Worm (Caenorhabditis elegans): ENCODE data around the gene C44C10.3.

C44C10.3 gene

ce11 chrX:11711437-11712080 is 9.2 kb downstream of the C44C10.3 start:
- TF ChIP-seq R02D3.7 (tag; optimal IDR thresholded peaks at IDR 0.05) (no peak), skn-1 (tag; optimal IDR thresholded peaks at IDR 0.05) (no peak), ztf-11 (tag; optimal IDR thresholded peaks at IDR 0.05) (no peak), lin-11 (tag; optimal IDR thresholded peaks at IDR 0.05) (no peak), unc-62 (GFP tag; optimal IDR thresholded peaks at IDR 0.05) (no peak), lsy-2 (tag; optimal IDR thresholded peaks at IDR 0.05) (no peak), ztf-4 (tag; optimal IDR thresholded peaks at IDR 0.05) (no peak), alr-1 (tag; optimal IDR thresholded peaks at IDR 0.05) (no peak), aly-2 (tag; optimal IDR thresholded peaks at IDR 0.05) (no peak), C34F6.9 (tag; optimal IDR thresholded peaks at IDR 0.05) (no peak), mab-5 (tag; optimal IDR thresholded peaks at IDR 0.05) (no peak), nhr-12 (tag; optimal IDR thresholded peaks at IDR 0.05) (no peak), nhr-21 (tag; optimal IDR thresholded peaks at IDR 0.05) (no peak), ceh-82 (tag; optimal IDR thresholded peaks at IDR 0.05) (no peak), crh-2 (tag; optimal IDR thresholded peaks at IDR 0.05) (no peak), gmeb-1 (tag; optimal IDR thresholded peaks at IDR 0.05) (no peak)

DNA sequence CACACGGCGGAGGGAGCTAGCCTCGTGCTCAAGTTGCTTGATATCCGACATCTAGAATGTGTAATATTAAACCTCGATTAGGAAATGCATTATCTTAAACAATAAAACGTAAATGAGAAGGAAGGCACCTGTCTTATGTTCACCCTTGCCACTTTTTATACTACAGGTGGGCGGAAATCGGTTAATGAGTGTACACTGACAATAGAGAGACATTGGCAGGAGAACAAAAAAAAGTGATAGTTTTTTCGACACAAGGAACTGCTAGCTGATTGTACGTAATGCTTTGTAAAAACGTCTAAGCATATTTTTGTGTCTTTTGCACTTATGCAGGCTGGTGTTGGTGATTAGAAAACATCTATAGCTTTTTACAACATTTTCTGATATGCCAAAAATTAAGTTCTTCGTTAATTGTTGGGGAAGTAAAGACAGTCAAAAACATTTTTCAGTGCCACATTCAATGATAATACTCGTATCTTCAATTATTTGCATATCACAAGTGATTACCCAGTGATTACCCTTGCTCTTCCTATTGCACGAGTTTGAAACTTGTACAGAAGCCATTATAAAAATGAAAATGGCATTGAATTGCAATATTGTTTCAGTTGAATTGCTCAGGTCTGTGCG is 10.0 kb downstream of the C44C10.3 start, which contains the start of gene col-180:
Gene col-180 (minus strand): TSS at position 51 of the 624 bp plus-strand sequence.
- TF ChIP-seq nhr-77 (tag; optimal IDR thresholded peaks at IDR 0.05) = no peak
- no peak for TF ChIP-seq nhr-129 (tag; optimal IDR thresholded peaks at IDR 0.05)
- no peak for TF ChIP-seq nhr-11 (tag; optimal IDR thresholded peaks at IDR 0.05)
- no peak for TF ChIP-seq blmp-1 (tag; optimal IDR thresholded peaks at IDR 0.05; ENCODE audit: insufficient read depth)
- no peak for TF ChIP-seq crh-2 (tag; optimal IDR thresholded peaks at IDR 0.05)
- no peak for TF ChIP-seq ceh-16 (tag; optimal IDR thresholded peaks at IDR 0.05)
- TF ChIP-seq Y55F3AM.14 (GFP tag; optimal IDR thresholded peaks at IDR 0.05) = no peak
- TF ChIP-seq dmd-4 (tag; optimal IDR thresholded peaks at IDR 0.05) = no peak
- no peak for TF ChIP-seq ztf-4 (tag; optimal IDR thresholded peaks at IDR 0.05)
- TF ChIP-seq elt-3 (tag; optimal IDR thresholded peaks at IDR 0.05) = no peak
- no peak for TF ChIP-seq nhr-21 (tag; optimal IDR thresholded peaks at IDR 0.05)
- TF ChIP-seq nhr-25 (tag; optimal IDR thresholded peaks at IDR 0.05) = no peak
- TF ChIP-seq fos-1 (tag; optimal IDR thresholded peaks at IDR 0.05) = no peak
- no peak for TF ChIP-seq zag-1 (tag; optimal IDR thresholded peaks at IDR 0.05)
- no peak for TF ChIP-seq aly-2 (tag; optimal IDR thresholded peaks at IDR 0.05)
- no peak for TF ChIP-seq unc-55 (GFP tag; optimal IDR thresholded peaks at IDR 0.05)
- TF ChIP-seq snpc-4 (tag; optimal IDR thresholded peaks at IDR 0.05) = no peak
- TF ChIP-seq peb-1 (tag; optimal IDR thresholded peaks at IDR 0.05) = no peak

- TF ChIP-seq nhr-25 (tag; optimal IDR thresholded peaks at IDR 0.05) (peak; percentile 42), alr-1 (tag; optimal IDR thresholded peaks at IDR 0.05) (no peak), blmp-1 (tag; optimal IDR thresholded peaks at IDR 0.05; ENCODE audit: insufficient read depth) (peak; percentile 28), nhr-129 (tag; optimal IDR thresholded peaks at IDR 0.05) (no peak), elt-3 (tag; optimal IDR thresholded peaks at IDR 0.05) (no peak), elt-1 (tag; optimal IDR thresholded peaks at IDR 0.05) (no peak), fos-1 (tag; optimal IDR thresholded peaks at IDR 0.05) (no peak)
These were observed 14.2 kb downstream of the C44C10.3 start, which contains the start of gene C44C10.9 for ce11 chrX:11716463-11716960. C44C10.9 (minus strand) TSS chrX:11716513.

DNA sequence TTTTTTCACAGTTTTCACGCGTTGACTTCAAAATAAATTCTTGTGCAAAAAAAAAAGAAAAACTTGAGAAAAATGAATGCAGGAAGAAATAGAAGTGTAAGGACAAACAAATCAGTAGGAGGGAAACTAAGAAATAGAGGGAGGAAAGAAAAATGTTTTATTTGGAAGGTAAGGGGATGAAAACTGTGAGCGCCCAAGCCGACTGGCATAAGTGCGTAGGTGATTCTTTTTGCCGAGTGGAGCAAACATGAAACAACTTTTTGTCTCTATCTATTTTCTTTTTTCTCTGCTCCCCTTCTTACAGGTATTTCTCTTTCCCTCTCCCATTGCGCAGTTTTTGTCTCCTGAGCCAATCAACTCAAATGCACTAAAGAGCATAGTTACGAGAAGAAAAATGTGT is 16.4 kb downstream of the C44C10.3 start:
- TF ChIP-seq nhr-129 (tag; optimal IDR thresholded peaks at IDR 0.05) (peak; percentile 3), lsy-2 (tag; optimal IDR thresholded peaks at IDR 0.05) (no peak), ztf-11 (tag; optimal IDR thresholded peaks at IDR 0.05) (no peak), F13H6.1 (tag; optimal IDR thresholded peaks at IDR 0.05) (peak; percentile 53)

DNA sequence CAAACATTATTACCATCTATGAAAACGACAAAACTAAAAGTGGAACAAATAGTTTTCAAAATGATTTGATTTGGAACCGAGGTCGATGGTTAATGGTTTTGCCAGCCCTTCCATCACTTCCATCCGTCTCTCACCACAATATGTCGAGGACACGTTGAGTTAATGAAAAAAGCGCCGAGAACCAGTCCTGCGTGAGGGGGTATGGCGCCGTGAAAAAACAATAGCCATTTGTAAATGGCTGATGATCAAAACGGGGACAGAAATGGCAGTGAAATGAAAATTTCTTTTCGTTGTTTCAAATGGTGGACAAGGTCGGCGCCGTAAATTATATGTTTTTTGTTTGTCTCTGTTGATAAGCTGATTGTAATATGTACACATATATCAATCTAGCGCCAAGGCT is 17.7 kb downstream of the C44C10.3 start:
- TF ChIP-seq F13H6.1 (tag; optimal IDR thresholded peaks at IDR 0.05) = peak; percentile 4
- TF ChIP-seq nhr-237 (tag; optimal IDR thresholded peaks at IDR 0.05) = no peak
- TF ChIP-seq nhr-25 (tag; optimal IDR thresholded peaks at IDR 0.05) = peak; percentile 43

Measured in whole organism, L2 larva.